Worm (Caenorhabditis elegans): ENCODE results near the gene ten-1.

DNA sequence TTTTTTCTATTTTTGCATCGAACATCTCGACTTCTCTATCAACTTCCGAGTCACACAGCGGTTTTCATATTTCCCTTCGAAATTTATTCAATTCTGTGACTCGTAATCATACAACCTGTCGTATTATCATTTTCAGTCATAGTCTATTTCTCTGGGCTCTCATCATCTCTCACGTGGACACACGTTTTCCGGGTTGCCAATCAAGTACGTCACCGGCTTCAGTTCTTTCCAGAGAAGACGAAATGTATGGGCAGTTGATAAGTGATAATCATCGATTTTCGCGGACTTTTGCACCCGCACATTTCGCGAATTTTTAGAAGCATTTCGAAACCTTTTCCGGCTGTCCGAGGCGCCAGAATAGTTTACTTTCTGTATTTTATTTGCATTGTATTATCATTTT lies 29.5 kb downstream of the ten-1 start, which contains the start of gene srv-1:
- no peak for TF ChIP-seq lin-13 (tag; optimal IDR thresholded peaks at IDR 0.05)
- TF ChIP-seq ztf-11 (tag; optimal IDR thresholded peaks at IDR 0.05), result no peak
